Fruit fly (Drosophila melanogaster) whole organism, larva: ENCODE results near the gene CG6059.

Experiments
- noc ChIP-seq: fragments of 200-800 bp; sonication (Bioruptor generic); optimal IDR thresholded peaks from 3 replicates; lab custom pipeline; 2019; ENCODE audit warnings: missing biosample characterization, mild to moderate bottlenecking, missing genetic modification characterization, moderate library complexity

The CG6059 gene

DNA sequence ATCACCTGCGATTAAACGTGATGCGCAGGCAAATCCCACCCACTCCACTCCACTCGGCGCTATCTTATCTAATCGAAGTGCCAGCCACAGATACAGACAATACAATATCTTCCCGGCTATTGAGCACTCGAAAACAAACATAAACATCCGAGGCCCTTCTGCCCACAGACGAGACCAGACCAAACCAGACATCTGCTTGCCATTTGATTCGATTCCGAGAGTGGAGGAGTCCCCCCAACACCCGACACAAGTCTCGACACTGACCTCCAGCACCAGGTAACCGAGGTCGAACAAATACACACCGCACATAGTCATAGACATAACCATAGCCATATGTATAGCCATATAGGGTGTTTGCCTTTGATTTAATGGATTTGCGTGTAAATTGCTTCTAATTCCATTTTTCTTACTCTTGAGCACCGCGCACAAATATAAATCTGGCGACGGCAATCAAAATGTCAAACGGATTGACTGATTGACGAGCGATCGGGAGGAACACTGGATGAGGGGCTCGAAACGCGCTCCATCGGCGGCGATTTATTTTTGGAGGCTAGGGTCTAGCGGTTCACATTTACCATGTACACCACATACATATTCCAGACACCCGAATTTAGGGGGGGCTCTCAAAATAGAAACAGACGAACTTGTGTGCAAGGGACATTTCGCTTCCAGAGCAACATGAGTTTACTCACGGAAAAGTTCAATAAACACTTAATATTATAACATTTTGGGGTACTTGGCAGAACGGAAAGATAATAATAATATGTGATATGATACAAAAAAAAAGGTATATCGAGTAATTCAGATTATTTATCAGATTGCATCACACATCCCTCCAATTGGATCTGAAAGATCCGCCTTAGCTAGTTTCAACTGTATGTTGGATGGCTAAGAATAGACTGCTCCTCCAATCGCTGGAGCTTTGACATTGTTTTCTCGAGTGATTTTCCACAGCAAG lies 24.6 kb upstream of the CG6059 start:
- TF ChIP-seq noc (tag; lab: Kevin White, UChicago) = peak; percentile 6

- TF ChIP-seq noc (tag; lab: Kevin White, UChicago) = no peak
Measured at dm6 chr3R:27139963-27140362, 15.5 kb upstream of the CG6059 start.

- TF ChIP-seq noc (tag; lab: Kevin White, UChicago) = no peak
Measured at dm6 chr3R:27138700-27139099, 14.2 kb upstream of the CG6059 start.

DNA sequence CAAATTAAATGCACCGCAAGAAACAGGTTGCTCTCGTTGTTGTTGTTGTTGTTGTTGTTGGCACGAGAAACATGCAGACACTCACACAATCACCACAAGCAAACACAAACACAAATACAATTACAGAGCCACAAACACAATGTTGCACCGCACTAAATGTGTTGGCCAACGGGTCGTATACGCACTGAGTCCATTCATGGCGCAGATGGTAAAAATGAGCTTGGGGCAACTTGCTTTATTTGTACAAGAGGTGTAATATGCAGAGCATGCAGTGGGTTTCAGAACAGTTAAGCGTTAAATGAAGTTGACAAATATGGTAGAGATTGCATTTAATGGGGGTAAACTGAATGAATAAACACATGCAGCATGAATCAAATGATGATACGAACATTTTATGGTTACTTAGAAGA lies 13.4 kb upstream of the CG6059 start:
- no peak for TF ChIP-seq noc (tag; lab: Kevin White, UChicago)

DNA sequence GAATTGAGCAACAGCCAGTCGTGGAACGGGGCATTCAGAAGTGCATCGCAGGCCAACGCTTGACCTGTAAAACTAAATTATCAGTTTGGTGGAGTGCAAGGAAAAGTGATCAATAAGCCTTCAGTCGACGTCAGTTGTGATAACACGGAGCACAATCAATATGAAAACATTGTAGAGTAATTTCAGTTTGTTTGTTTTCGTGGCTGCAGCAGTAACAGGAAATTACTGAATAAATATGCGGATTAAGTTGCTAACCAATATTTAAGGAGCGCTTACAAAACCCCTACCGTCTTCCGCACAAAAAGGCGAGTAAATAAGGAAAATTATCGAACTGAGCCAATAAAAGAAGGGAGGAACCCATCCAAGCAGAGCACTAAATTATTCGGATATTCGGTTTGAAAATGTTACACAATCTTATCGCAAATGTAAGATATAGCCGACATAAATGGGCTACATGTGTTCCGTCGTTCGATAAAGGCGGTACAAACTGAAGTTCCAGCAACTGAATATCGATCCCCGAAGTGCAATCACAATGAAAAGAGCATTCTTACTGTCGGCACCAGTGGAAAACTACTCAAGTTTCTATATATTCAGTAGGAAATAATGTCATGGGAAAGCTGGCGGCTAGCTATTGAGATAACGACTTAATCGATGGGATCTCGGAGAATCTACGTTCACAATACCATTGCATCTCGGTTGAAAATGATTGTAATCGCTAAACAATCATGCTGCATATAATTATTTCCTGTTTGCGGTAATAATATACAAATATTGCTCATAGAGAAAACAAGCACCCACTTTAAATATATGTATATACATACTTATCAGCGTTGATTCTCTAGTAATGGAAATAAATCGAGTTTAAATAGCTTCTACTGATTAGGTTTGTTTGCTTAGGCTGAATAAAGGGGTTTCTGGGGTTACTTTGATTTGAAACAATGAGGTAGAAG lies 11.5 kb upstream of the CG6059 start:
- TF ChIP-seq noc (tag; lab: Kevin White, UChicago) = no peak

DNA sequence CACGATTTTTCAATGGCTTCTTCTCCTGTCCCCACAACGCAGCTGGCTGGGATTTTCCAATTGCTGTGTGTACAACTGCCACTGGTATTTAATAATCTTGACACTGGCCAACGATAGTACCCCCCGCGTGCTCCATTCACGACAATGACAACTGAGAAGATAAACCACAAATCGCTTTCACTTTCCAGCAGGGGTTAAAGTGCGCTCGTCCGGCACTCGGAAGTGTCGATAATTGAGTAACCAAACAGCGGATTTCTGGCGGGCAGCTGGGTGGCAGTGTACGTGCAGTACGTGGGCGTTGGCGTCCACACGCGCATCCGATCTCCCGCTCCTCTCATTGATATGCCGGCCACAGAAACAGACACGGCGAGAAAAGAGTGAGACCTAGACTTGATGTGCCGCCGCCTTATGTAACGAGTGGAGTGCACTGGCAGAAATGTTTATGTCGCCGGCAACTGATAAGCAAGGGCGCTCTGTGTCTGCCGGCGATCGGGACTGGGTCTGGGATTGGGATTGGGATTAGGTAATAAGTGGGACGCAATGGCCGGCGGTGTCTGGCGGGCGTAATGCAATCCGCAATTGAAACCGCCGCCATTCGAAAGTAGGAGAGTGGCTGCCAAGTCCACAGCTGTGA lies 10.4 kb upstream of the CG6059 start:
- TF ChIP-seq noc (tag; lab: Kevin White, UChicago) = no peak

DNA sequence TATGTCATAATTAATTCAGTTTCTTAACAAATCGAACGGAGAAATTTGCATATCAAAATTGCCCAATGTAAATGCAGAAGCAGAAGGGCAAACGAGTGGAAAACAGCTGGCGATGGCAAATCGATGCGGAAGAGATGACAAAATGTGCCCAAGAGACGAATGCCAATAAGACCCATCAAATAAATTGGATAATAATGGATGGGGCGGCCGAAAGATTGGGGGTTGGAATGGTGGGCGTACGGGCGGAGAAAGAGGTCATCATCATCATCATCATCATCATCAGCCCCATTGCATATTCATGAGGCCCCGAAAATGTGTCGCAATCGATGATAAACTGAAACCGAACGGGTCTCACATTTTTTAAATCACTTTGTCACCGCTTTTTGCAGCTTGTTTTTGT lies 9.5 kb upstream of the CG6059 start:
- TF ChIP-seq noc (tag; lab: Kevin White, UChicago) = no peak

dm6 chr3R:27131408-27131807 lies 6.9 kb upstream of the CG6059 start:
- TF ChIP-seq noc (tag; lab: Kevin White, UChicago) = peak; percentile 62

- TF ChIP-seq noc (tag; lab: Kevin White, UChicago) = no peak
Measured at dm6 chr3R:27130551-27131161, 6.2 kb upstream of the CG6059 start.

DNA sequence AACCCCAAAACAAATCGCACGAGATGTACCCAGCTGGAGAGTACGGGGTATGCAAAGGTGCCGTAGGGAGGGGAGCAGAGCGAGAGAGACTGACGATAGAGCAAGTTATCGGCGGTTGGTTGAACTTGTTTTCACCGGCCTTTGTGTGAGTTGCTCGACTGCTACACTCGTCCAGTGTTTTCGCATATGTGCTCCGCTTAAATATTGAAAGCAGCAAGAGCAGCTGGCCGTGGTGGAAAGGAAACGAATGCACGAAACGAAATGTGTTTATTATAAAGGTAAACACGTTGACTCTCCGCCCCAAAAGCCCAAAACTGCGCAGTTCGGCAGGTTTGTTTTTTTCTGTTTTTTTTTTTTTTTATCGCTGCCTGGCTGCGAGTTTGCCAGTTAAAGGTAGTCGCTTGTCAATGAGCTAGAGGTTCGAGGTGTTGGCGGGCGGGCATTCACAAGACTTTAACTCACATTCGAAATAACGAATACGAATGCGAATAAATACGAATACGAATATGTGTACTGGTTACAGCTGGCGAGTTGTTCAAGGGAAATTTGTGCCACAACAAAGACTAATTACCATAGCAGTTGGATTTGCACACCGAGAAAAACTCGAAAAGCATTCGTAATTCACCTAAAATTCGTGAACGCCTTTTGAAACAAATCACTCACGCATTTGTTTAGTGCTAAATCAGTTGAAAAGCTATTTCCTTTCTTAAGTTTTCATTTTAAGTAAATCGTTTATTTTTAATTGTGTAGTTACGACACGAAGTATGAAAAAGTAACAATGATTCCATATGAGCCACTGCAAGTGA lies 5.3 kb upstream of the CG6059 start:
- TF ChIP-seq noc (tag; lab: Kevin White, UChicago) = no peak

dm6 chr3R:27128723-27129122 lies 4.2 kb upstream of the CG6059 start:
- no peak for TF ChIP-seq noc (tag; lab: Kevin White, UChicago)

dm6 chr3R:27118346-27118745 lies 6.1 kb downstream of the CG6059 start, which contains the start of gene CG5882:
Gene CG5882 (plus strand): TSS chr3R:27118646.
- no peak for TF ChIP-seq noc (tag; lab: Kevin White, UChicago)

DNA sequence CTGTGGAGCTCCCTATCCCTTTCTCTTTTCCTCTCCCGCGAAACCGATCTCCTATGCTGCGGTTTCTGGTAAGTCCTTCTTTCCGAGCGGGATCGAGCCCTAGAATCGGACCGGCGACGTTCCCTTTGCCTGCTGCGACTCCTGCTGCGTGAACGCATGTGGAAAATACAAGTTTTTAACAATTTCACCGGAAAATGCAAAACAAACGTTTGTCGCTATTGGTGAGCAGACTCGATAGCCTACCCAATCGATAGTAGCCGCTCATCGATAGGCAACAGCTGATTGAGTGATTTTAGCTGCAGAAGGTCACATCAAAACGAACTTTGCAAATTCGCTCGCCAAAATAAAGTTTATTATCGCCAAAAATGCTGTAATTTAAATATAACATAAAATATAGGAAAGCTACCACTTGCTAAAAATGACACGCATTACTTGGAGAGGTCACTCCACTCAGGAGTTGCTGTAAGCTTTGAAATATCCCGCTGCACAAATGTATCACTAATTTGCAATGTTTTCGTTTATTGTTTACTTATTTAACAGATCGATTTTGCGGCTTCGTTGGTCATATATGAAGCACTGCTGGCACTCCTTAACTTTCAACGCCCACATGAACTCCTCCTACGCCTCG lies 7.9 kb downstream of the CG6059 start, which contains the start of the genes CG6066 and CG5880:
Gene CG6066, minus strand, starts transcription at position 243 of the 628 bp plus-strand sequence.
Gene CG5880, plus strand, starts transcription at position 281 of the 628 bp plus-strand sequence.
- no peak for TF ChIP-seq noc (tag; lab: Kevin White, UChicago)
